Fruit fly (Drosophila melanogaster): ENCODE measurements around the gene Cds.

- TF ChIP-seq CG8478 (optimal IDR thresholded peaks at IDR 0.05) (no peak), CTCF (optimal IDR thresholded peaks at IDR 0.05) (no peak)
These were observed 19.4 kb upstream of the Cds start for dm6 chr3L:8108201-8108600.

Data from S2 (cell line).